Fruit fly (Drosophila melanogaster) whole organism, embryonic: Measurements from ENCODE around the gene CG34179.

Experiments
- Abd-B ChIP-seq: fragments of 200-800 bp; sonication (Bioruptor generic); optimal IDR thresholded peaks from 2 replicates; lab custom pipeline; 2018; ENCODE audit warnings: missing biosample characterization, mild to moderate bottlenecking, missing genetic modification characterization, moderate library complexity
- Ada2b ChIP-seq: fragments of 200-800 bp; sonication (Bioruptor generic); IDR thresholded peaks from 2 replicates; pipeline ENCODE4 v1.3.6; 2022; ENCODE audit warnings: missing biosample characterization, missing genetic modification characterization
- Atf6 ChIP-seq: fragments of 200-800 bp; sonication (Bioruptor generic); IDR thresholded peaks from 2 replicates; pipeline ENCODE4 v1.3.6; 2022; ENCODE audit warnings: missing biosample characterization, missing genetic modification characterization
- B-H2 ChIP-seq: fragments of 200-800 bp; sonication (Bioruptor generic); optimal IDR thresholded peaks from 2 replicates; lab custom pipeline; 2018; ENCODE audit warnings: missing biosample characterization, mild to moderate bottlenecking, missing genetic modification characterization
- BEAF-32 ChIP-seq: fragments of 200-800 bp; sonication (Bioruptor generic); optimal IDR thresholded peaks from 3 replicates; lab custom pipeline; 2017; ENCODE audit warnings: missing biosample characterization, missing genetic modification characterization, mild to moderate bottlenecking, moderate library complexity, missing genetic modification reagents
- CG11247 ChIP-seq: fragments of 200-800 bp; sonication (Bioruptor generic); IDR thresholded peaks from 2 replicates; pipeline ENCODE4 v1.3.6; 2022; ENCODE audit warnings: missing biosample characterization, missing genetic modification characterization
- CG11456 ChIP-seq: fragments of 200-800 bp; sonication (Bioruptor generic); IDR thresholded peaks from 3 replicates; pipeline ENCODE4 v1.3.6; 2022; ENCODE audit warnings: missing biosample characterization, missing genetic modification characterization
- CG13775 ChIP-seq: fragments of 200-800 bp; sonication (Bioruptor generic); optimal IDR thresholded peaks from 3 replicates; lab custom pipeline; 2017; ENCODE audit warnings: missing biosample characterization, mild to moderate bottlenecking, missing genetic modification characterization
- CG16863 ChIP-seq: fragments of 200-800 bp; sonication (Bioruptor generic); optimal IDR thresholded peaks from 3 replicates; lab custom pipeline; 2016; ENCODE audit warnings: missing biosample characterization, missing genetic modification characterization
- CG2678 ChIP-seq: fragments of 200-800 bp; sonication (Bioruptor generic); optimal IDR thresholded peaks from 3 replicates; lab custom pipeline; 2019; ENCODE audit warnings: missing biosample characterization, mild to moderate bottlenecking, missing genetic modification characterization, moderate library complexity
- CG42726 ChIP-seq: fragments of 200-800 bp; sonication (Bioruptor generic); IDR thresholded peaks from 2 replicates; pipeline ENCODE4 v1.3.6; 2022; ENCODE audit warnings: missing biosample characterization, missing genetic modification characterization; ENCODE audit not compliant: partially characterized antibody
- CG4360 ChIP-seq: fragments of 200-800 bp; sonication (Bioruptor generic); IDR thresholded peaks from 2 replicates; pipeline ENCODE4 v1.3.6; 2022; ENCODE audit warnings: missing biosample characterization, missing genetic modification characterization
- CG4820 ChIP-seq: fragments of 200-800 bp; sonication (Bioruptor generic); optimal IDR thresholded peaks from 3 replicates; lab custom pipeline; 2016; ENCODE audit warnings: missing biosample characterization, missing genetic modification characterization
- CG5245 ChIP-seq: fragments of 200-800 bp; sonication (Bioruptor generic); optimal IDR thresholded peaks from 3 replicates; lab custom pipeline; 2016; ENCODE audit warnings: missing biosample characterization, missing genetic modification characterization
- CG6683 ChIP-seq: fragments of 200-800 bp; sonication (Bioruptor generic); optimal IDR thresholded peaks from 2 replicates; lab custom pipeline; 2017; ENCODE audit warnings: missing biosample characterization, mild to moderate bottlenecking, missing genetic modification characterization, missing genetic modification reagents
- CG6791 ChIP-seq: fragments of 200-800 bp; sonication (Bioruptor generic); IDR thresholded peaks from 3 replicates; pipeline ENCODE4 v1.3.6; 2022; ENCODE audit warnings: missing biosample characterization, missing genetic modification characterization; ENCODE audit not compliant: partially characterized antibody
- CG7987 ChIP-seq: fragments of 200-800 bp; sonication (Bioruptor generic); optimal IDR thresholded peaks from 2 replicates; lab custom pipeline; 2018; ENCODE audit warnings: missing biosample characterization, mild to moderate bottlenecking, missing genetic modification characterization, moderate library complexity
- CG8089 ChIP-seq: fragments of 200-800 bp; sonication (Bioruptor generic); optimal IDR thresholded peaks from 3 replicates; lab custom pipeline; 2016; ENCODE audit warnings: missing biosample characterization, missing genetic modification characterization
- CG9876 ChIP-seq: fragments of 200-800 bp; sonication (Bioruptor generic); optimal IDR thresholded peaks from 2 replicates; lab custom pipeline; 2016; ENCODE audit warnings: missing biosample characterization, missing genetic modification characterization
- D ChIP-seq, 2 experiments: fragments of 200-800 bp in 1 of 2; fragments of >200 bp in 1 of 2; sonication (Bioruptor generic) in 1 of 2; optimal IDR thresholded peaks; 2 replicates in 1 of 2; 3 replicates in 1 of 2; lab custom pipeline; 2017; ENCODE audit warnings: mild to moderate bottlenecking in 1 of 2, missing biosample characterization in 1 of 2, missing genetic modification characterization in 1 of 2, missing genetic modification reagents in 1 of 2
- Fer2 ChIP-seq: fragments of 200-800 bp; sonication (Bioruptor generic); optimal IDR thresholded peaks from 2 replicates; lab custom pipeline; 2018; ENCODE audit warnings: missing biosample characterization, mild to moderate bottlenecking, missing genetic modification characterization, moderate library complexity
- Hand ChIP-seq: fragments of 200-800 bp; sonication (Bioruptor generic); optimal IDR thresholded peaks from 2 replicates; lab custom pipeline; 2017; ENCODE audit warnings: mild to moderate bottlenecking, missing biosample characterization, missing genetic modification reagents, missing genetic modification characterization
- HmgD ChIP-seq: fragments of 200-800 bp; sonication (Bioruptor generic); optimal IDR thresholded peaks from 3 replicates; lab custom pipeline; 2016; ENCODE audit warnings: missing biosample characterization, missing genetic modification characterization
- Hr3 ChIP-seq: fragments of 200-800 bp; sonication (Bioruptor generic); optimal IDR thresholded peaks from 3 replicates; lab custom pipeline; 2016; ENCODE audit warnings: missing biosample characterization, missing genetic modification characterization
- Lim3 ChIP-seq: fragments of 200-800 bp; sonication (Bioruptor generic); IDR thresholded peaks from 2 replicates; pipeline ENCODE4 v1.3.6; 2022; ENCODE audit warnings: missing biosample characterization, missing genetic modification characterization
- Nf-YB ChIP-seq: fragments of 200-800 bp; sonication (Bioruptor generic); optimal IDR thresholded peaks from 3 replicates; lab custom pipeline; 2019; ENCODE audit warnings: missing biosample characterization, mild to moderate bottlenecking, missing genetic modification characterization, moderate library complexity
- Opbp ChIP-seq: fragments of 200-800 bp; sonication (Bioruptor generic); IDR thresholded peaks from 3 replicates; pipeline ENCODE4 v1.3.6; 2022; ENCODE audit warnings: missing biosample characterization, missing genetic modification characterization; ENCODE audit not compliant: partially characterized antibody
- Ravus ChIP-seq: fragments of 200-800 bp; sonication (Bioruptor generic); IDR thresholded peaks from 2 replicates; pipeline ENCODE4 v1.3.6; 2022; ENCODE audit warnings: missing biosample characterization, missing genetic modification characterization
- Rfx ChIP-seq: fragments of 200-800 bp; sonication (Bioruptor generic); IDR thresholded peaks from 2 replicates; pipeline ENCODE4 v1.3.6; 2022; ENCODE audit warnings: missing biosample characterization, missing genetic modification characterization
- Spps ChIP-seq: fragments of 200-800 bp; sonication (Bioruptor generic); optimal IDR thresholded peaks from 2 replicates; lab custom pipeline; 2018; ENCODE audit warnings: missing biosample characterization, mild to moderate bottlenecking, missing genetic modification characterization
- Usf ChIP-seq: fragments of 200-800 bp; sonication (Bioruptor generic); optimal IDR thresholded peaks from 2 replicates; lab custom pipeline; 2017; ENCODE audit warnings: missing genotype, missing biosample characterization, missing genetic modification characterization
- ab ChIP-seq: fragments of 200-800 bp; sonication (Bioruptor generic); optimal IDR thresholded peaks from 2 replicates; lab custom pipeline; 2016; ENCODE audit warnings: missing biosample characterization, missing genetic modification characterization
- ap ChIP-seq: fragments of 200-800 bp; sonication (Bioruptor generic); IDR thresholded peaks from 2 replicates; pipeline ENCODE4 v1.3.6; 2022; ENCODE audit warnings: missing biosample characterization, missing genetic modification characterization
- btn ChIP-seq: fragments of 200-800 bp; sonication (Bioruptor generic); optimal IDR thresholded peaks from 2 replicates; lab custom pipeline; 2016; ENCODE audit warnings: missing biosample characterization, missing genetic modification characterization
- croc ChIP-seq: fragments of 200-800 bp; sonication (Bioruptor generic); conservative IDR thresholded peaks from 3 replicates; pipeline ENCODE4 v1.3.6; 2022; ENCODE audit warnings: missing biosample characterization, missing genetic modification characterization
- ems ChIP-seq: fragments of 200-800 bp; sonication (Bioruptor generic); optimal IDR thresholded peaks from 3 replicates; lab custom pipeline; 2016; ENCODE audit warnings: missing biosample characterization, missing genetic modification characterization
- hkb ChIP-seq, 2 experiments: fragments of 200-800 bp in 1 of 2; fragments of >200 bp in 1 of 2; sonication (Bioruptor generic) in 1 of 2; IDR thresholded peaks in 1 of 2; optimal IDR thresholded peaks in 1 of 2; 2 replicates each; pipeline versions ENCODE4 v1.3.6 to Lab custom; 2017 to 2022; ENCODE audit warnings: missing biosample characterization in 1 of 2, missing genetic modification characterization in 1 of 2
- insv ChIP-seq, 2 experiments: fragments of 200-800 bp; sonication (Bioruptor generic); optimal IDR thresholded peaks; 3 replicates each; lab custom pipeline; 2016 to 2018; ENCODE audit warnings: missing biosample characterization in 2 of 2, missing genetic modification characterization in 2 of 2
- jumu ChIP-seq: fragments of 200-800 bp; sonication (Bioruptor generic); optimal IDR thresholded peaks from 3 replicates; lab custom pipeline; 2016; ENCODE audit warnings: missing biosample characterization, missing genetic modification characterization
- lab ChIP-seq: fragments of 200-800 bp; sonication (Bioruptor generic); optimal IDR thresholded peaks from 3 replicates; lab custom pipeline; 2017; ENCODE audit warnings: missing biosample characterization, missing genetic modification characterization, mild to moderate bottlenecking, moderate library complexity, missing genetic modification reagents
- onecut ChIP-seq: fragments of 200-800 bp; sonication (Bioruptor generic); IDR thresholded peaks from 2 replicates; pipeline ENCODE4 v1.3.6; 2022; ENCODE audit warnings: missing biosample characterization, missing genetic modification characterization
- org-1 ChIP-seq: fragments of 200-800 bp; sonication (Bioruptor generic); optimal IDR thresholded peaks from 2 replicates; lab custom pipeline; 2017; ENCODE audit warnings: missing biosample characterization, missing genetic modification characterization
- pum ChIP-seq: fragments of 200-800 bp; sonication (Bioruptor generic); optimal IDR thresholded peaks from 2 replicates; lab custom pipeline; 2016; ENCODE audit warnings: missing biosample characterization, missing genetic modification characterization
- seq ChIP-seq: fragments of 200-800 bp; sonication (Bioruptor generic); IDR thresholded peaks from 2 replicates; pipeline ENCODE4 v1.3.6; 2022; ENCODE audit warnings: missing biosample characterization, missing genetic modification characterization
- slp2 ChIP-seq: fragments of 200-800 bp; sonication (Bioruptor generic); optimal IDR thresholded peaks from 2 replicates; lab custom pipeline; 2016; ENCODE audit warnings: missing biosample characterization, missing genetic modification characterization
- tap ChIP-seq: fragments of 200-800 bp; optimal IDR thresholded peaks from 3 replicates; lab custom pipeline; 2019; ENCODE audit warnings: missing biosample characterization, mild to moderate bottlenecking, missing genetic modification characterization, moderate library complexity
- trh ChIP-seq: fragments of 200-800 bp; sonication (Bioruptor generic); optimal IDR thresholded peaks from 2 replicates; lab custom pipeline; 2016; ENCODE audit warnings: missing biosample characterization, missing genetic modification characterization
- zen2 ChIP-seq: fragments of 200-800 bp; sonication (Bioruptor generic); IDR thresholded peaks from 3 replicates; pipeline ENCODE4 v1.3.6; 2022; ENCODE audit warnings: missing biosample characterization, missing genetic modification characterization; ENCODE audit not compliant: partially characterized antibody
- zf30C ChIP-seq: fragments of 200-800 bp; sonication (Bioruptor generic); optimal IDR thresholded peaks from 3 replicates; lab custom pipeline; 2018; ENCODE audit warnings: missing biosample characterization, mild to moderate bottlenecking, missing genetic modification characterization
- zfh1 ChIP-seq: fragments of 200-800 bp; sonication (Bioruptor generic); IDR thresholded peaks from 3 replicates; pipeline ENCODE4 v1.3.6; 2022; ENCODE audit warnings: missing biosample characterization, missing genetic modification characterization

Gene CG34179

DNA sequence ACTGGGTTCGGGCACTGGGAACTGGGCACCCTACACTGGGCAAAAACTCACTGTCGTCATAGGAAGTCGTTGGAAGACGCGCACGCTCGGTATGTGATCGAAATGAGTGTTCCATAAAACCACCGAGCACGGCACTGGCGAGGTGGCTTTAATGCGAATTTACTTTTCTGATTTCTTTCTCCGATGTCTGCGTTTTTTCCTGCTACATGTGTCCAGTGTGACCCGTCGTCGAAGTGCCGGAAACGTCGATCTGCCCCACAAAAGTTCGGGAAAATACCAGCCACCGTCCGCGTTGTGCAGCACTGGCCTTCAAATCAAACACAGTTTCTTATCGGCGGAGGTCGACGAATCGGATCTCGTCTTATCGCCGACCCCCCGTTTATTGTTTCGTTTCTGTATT lies 49.3 kb downstream of the CG34179 start, which contains the start of gene Kdm5 (continued):
- no peak for TF ChIP-seq CG13775 (GFP tag; lab: Kevin White, UChicago)
- peak; percentile 62 for TF ChIP-seq HmgD (GFP tag; lab: Kevin White, UChicago)
- TF ChIP-seq zfh1, result peak; percentile 73
- peak; percentile 55 for TF ChIP-seq CG6791 (GFP tag; lab: Robert Waterston, UW)
- peak in 1 of 2 experiments; percentile 27 for TF ChIP-seq insv (GFP tag; optimal IDR thresholded peaks at IDR 0.05; lab: Kevin White, UChicago)
- TF ChIP-seq CG42726, result no peak
- peak; percentile 47 for TF ChIP-seq CG7987 (GFP tag; lab: Kevin White, UChicago)
- no peak for TF ChIP-seq hkb (optimal IDR thresholded peaks at IDR 0.05; lab: Kevin White, UChicago)
- peak; percentile 41; the same call in 1 of the 2 replicates for TF ChIP-seq hkb (GFP tag; IDR thresholded peaks at IDR 0.05; lab: Robert Waterston, UW)
- TF ChIP-seq BEAF-32, result peak; percentile 43
- peak; percentile 70; the same call in 2 of the 3 replicates for TF ChIP-seq CG11456 (GFP tag; lab: Robert Waterston, UW)
- no peak for TF ChIP-seq pum
- TF ChIP-seq org-1 (GFP tag; lab: Kevin White, UChicago), result no peak
- TF ChIP-seq lab, result peak; percentile 64
- TF ChIP-seq Lim3 (GFP tag; lab: Robert Waterston, UW), result no peak
- no peak for TF ChIP-seq Ravus (GFP tag; lab: Robert Waterston, UW)
- TF ChIP-seq ap (GFP tag; lab: Robert Waterston, UW), result no peak
- peak; percentile 16 for TF ChIP-seq CG9876
- TF ChIP-seq Spps (tag; lab: Kevin White, UChicago), result no peak
- no peak for TF ChIP-seq Usf (GFP tag; lab: Kevin White, UChicago)
- TF ChIP-seq D (optimal IDR thresholded peaks at IDR 0.05; lab: Kevin White, UChicago), result peak; percentile 24
- TF ChIP-seq D (GFP tag; optimal IDR thresholded peaks at IDR 0.05; lab: Kevin White, UChicago), result no peak
- no peak for TF ChIP-seq Hand (GFP tag; lab: Kevin White, UChicago)
- TF ChIP-seq CG11247 (GFP tag; lab: Robert Waterston, UW), result peak; percentile 41; the same call in 1 of the 2 replicates
- TF ChIP-seq croc (GFP tag; lab: Robert Waterston, UW), result no peak; the same call in 2 of the 3 replicates
- TF ChIP-seq slp2 (GFP tag; lab: Kevin White, UChicago), result no peak
- TF ChIP-seq CG5245 (GFP tag; lab: Kevin White, UChicago), result no peak
- no peak; the same call in 2 of the 3 replicates for TF ChIP-seq Opbp
- TF ChIP-seq tap (tag; lab: Kevin White, UChicago), result no peak
- TF ChIP-seq jumu (GFP tag; lab: Kevin White, UChicago), result peak; percentile 37
- no peak for TF ChIP-seq zen2 (GFP tag; lab: Robert Waterston, UW)
- no peak for TF ChIP-seq seq
- TF ChIP-seq Atf6 (GFP tag; lab: Robert Waterston, UW), result peak; percentile 57
- TF ChIP-seq onecut (GFP tag; lab: Robert Waterston, UW), result 0 out of 2 replicates have a peak, but pooled peaks have one; percentile 13
- TF ChIP-seq Fer2 (tag; lab: Kevin White, UChicago), result no peak
- TF ChIP-seq CG4360 (GFP tag; lab: Robert Waterston, UW), result no peak
- TF ChIP-seq CG2678, result no peak
- TF ChIP-seq zf30C (GFP tag; lab: Kevin White, UChicago), result no peak
- peak; percentile 79 for TF ChIP-seq Rfx
- no peak for TF ChIP-seq CG4820 (GFP tag; lab: Kevin White, UChicago)
- peak; percentile 2 for TF ChIP-seq CG8089 (GFP tag; lab: Kevin White, UChicago)
- TF ChIP-seq ems, result no peak
- TF ChIP-seq CG16863 (GFP tag; lab: Kevin White, UChicago), result no peak
- no peak for TF ChIP-seq trh (GFP tag; lab: Kevin White, UChicago)
- no peak for TF ChIP-seq CG6683 (GFP tag; lab: Kevin White, UChicago)
- TF ChIP-seq Nf-YB, result peak; percentile 54
- TF ChIP-seq Hr3 (GFP tag; lab: Kevin White, UChicago), result peak; percentile 24
- TF ChIP-seq B-H2, result peak; percentile 41
- TF ChIP-seq btn (GFP tag; lab: Kevin White, UChicago), result no peak
- TF ChIP-seq Abd-B (GFP tag; lab: Kevin White, UChicago), result no peak
- no peak for TF ChIP-seq ab (GFP tag; lab: Kevin White, UChicago)
- no peak for TF ChIP-seq Ada2b
